Fruit fly (Drosophila melanogaster) whole organism, embryonic: ENCODE measurements around the gene CG46311.
A peak's percentile ranks its signal among the peaks of the same experiment; 100 is the strongest.

ENCODE experiments used
- Abd-B ChIP-seq: fragments of 200-800 bp; sonication (Bioruptor generic); optimal IDR thresholded peaks from 2 replicates; lab custom pipeline; 2018; ENCODE audit warnings: missing biosample characterization, mild to moderate bottlenecking, missing genetic modification characterization, moderate library complexity
- Antp ChIP-seq: fragments of 200-800 bp; sonication (Bioruptor generic); optimal IDR thresholded peaks from 3 replicates; lab custom pipeline; 2016; ENCODE audit warnings: missing biosample characterization, missing genetic modification characterization
- B-H2 ChIP-seq: fragments of 200-800 bp; sonication (Bioruptor generic); optimal IDR thresholded peaks from 2 replicates; lab custom pipeline; 2018; ENCODE audit warnings: missing biosample characterization, mild to moderate bottlenecking, missing genetic modification characterization
- CG10267 ChIP-seq: fragments of 200-800 bp; sonication (Bioruptor generic); optimal IDR thresholded peaks from 2 replicates; lab custom pipeline; 2018; ENCODE audit warnings: missing biosample characterization, mild to moderate bottlenecking, missing genetic modification characterization, moderate library complexity
- CG10462 ChIP-seq: fragments of 200-800 bp; sonication (Bioruptor generic); optimal IDR thresholded peaks from 2 replicates; lab custom pipeline; 2016; ENCODE audit warnings: missing biosample characterization, missing genetic modification characterization
- CG15479 ChIP-seq: fragments of 200-800 bp; sonication (Bioruptor generic); optimal IDR thresholded peaks from 3 replicates; lab custom pipeline; 2019; ENCODE audit warnings: missing biosample characterization, mild to moderate bottlenecking, missing genetic modification characterization, moderate library complexity
- CG30020 ChIP-seq: fragments of 200-800 bp; optimal IDR thresholded peaks from 2 replicates; lab custom pipeline; 2019; ENCODE audit warnings: missing biosample characterization, mild to moderate bottlenecking, missing genetic modification characterization, moderate library complexity
- CG31365 ChIP-seq: fragments of 200-800 bp; sonication (Bioruptor generic); optimal IDR thresholded peaks from 2 replicates; lab custom pipeline; 2018; ENCODE audit warnings: missing biosample characterization, mild to moderate bottlenecking, missing genetic modification characterization
- CG32767 ChIP-seq: fragments of 200-800 bp; sonication (Bioruptor generic); IDR thresholded peaks from 2 replicates; pipeline ENCODE4 v1.3.6; 2022; ENCODE audit warnings: missing biosample characterization, missing genetic modification characterization
- CG4617 ChIP-seq: fragments of 200-800 bp; sonication (Bioruptor generic); optimal IDR thresholded peaks from 3 replicates; lab custom pipeline; 2016; ENCODE audit warnings: missing biosample characterization, missing genetic modification characterization, borderline replicate concordance
- CG6765 ChIP-seq: fragments of 200-800 bp; sonication (Bioruptor generic); optimal IDR thresholded peaks from 3 replicates; lab custom pipeline; 2017; ENCODE audit warnings: missing biosample characterization, mild to moderate bottlenecking, missing genetic modification characterization
- CG7271 ChIP-seq: fragments of 200-800 bp; sonication (Bioruptor generic); optimal IDR thresholded peaks from 2 replicates; lab custom pipeline; 2018; ENCODE audit warnings: missing biosample characterization, mild to moderate bottlenecking, missing genetic modification characterization, moderate library complexity
- CG7372 ChIP-seq: fragments of 200-800 bp; sonication (Bioruptor generic); IDR thresholded peaks from 2 replicates; pipeline ENCODE4 v1.3.6; 2022; ENCODE audit warnings: missing biosample characterization, missing genetic modification characterization
- CG9876 ChIP-seq: fragments of 200-800 bp; sonication (Bioruptor generic); optimal IDR thresholded peaks from 2 replicates; lab custom pipeline; 2016; ENCODE audit warnings: missing biosample characterization, missing genetic modification characterization
- Chrac-16 ChIP-seq: fragments of 200-800 bp; sonication (Bioruptor generic); optimal IDR thresholded peaks from 3 replicates; lab custom pipeline; 2016; ENCODE audit warnings: missing biosample characterization, missing genetic modification characterization
- Dbx ChIP-seq: fragments of 200-800 bp; sonication (Bioruptor generic); IDR thresholded peaks from 3 replicates; pipeline ENCODE4 v1.3.6; 2022; ENCODE audit warnings: missing biosample characterization, missing genetic modification characterization
- Ets97D ChIP-seq: fragments of 200-800 bp; sonication (Bioruptor generic); optimal IDR thresholded peaks from 3 replicates; lab custom pipeline; 2016; ENCODE audit warnings: missing biosample characterization, missing genetic modification characterization
- Hey ChIP-seq: fragments of 200-800 bp; sonication (Bioruptor generic); optimal IDR thresholded peaks from 3 replicates; lab custom pipeline; 2018; ENCODE audit warnings: missing biosample characterization, mild to moderate bottlenecking, missing genetic modification characterization
- HmgD ChIP-seq: fragments of 200-800 bp; sonication (Bioruptor generic); optimal IDR thresholded peaks from 3 replicates; lab custom pipeline; 2016; ENCODE audit warnings: missing biosample characterization, missing genetic modification characterization
- Kr ChIP-seq: fragments of 200-800 bp; sonication (Bioruptor generic); optimal IDR thresholded peaks from 2 replicates; lab custom pipeline; 2017; ENCODE audit warnings: missing biosample characterization, mild to moderate bottlenecking, missing genetic modification characterization
- Oli ChIP-seq: fragments of 200-800 bp; sonication (Bioruptor generic); optimal IDR thresholded peaks from 2 replicates; lab custom pipeline; 2018; ENCODE audit warnings: missing biosample characterization, mild to moderate bottlenecking, missing genetic modification characterization, moderate library complexity
- Sox100B ChIP-seq: fragments of 200-800 bp; sonication (Bioruptor generic); optimal IDR thresholded peaks from 3 replicates; lab custom pipeline; 2018; ENCODE audit warnings: missing biosample characterization, mild to moderate bottlenecking, missing genetic modification characterization
- Xbp1 ChIP-seq: fragments of 200-800 bp; sonication (Bioruptor generic); optimal IDR thresholded peaks from 3 replicates; lab custom pipeline; 2016; ENCODE audit warnings: missing biosample characterization, mild to moderate bottlenecking, missing genetic modification characterization
- ap ChIP-seq: fragments of 200-800 bp; sonication (Bioruptor generic); IDR thresholded peaks from 2 replicates; pipeline ENCODE4 v1.3.6; 2022; ENCODE audit warnings: missing biosample characterization, missing genetic modification characterization
- bowl ChIP-seq: fragments of 200-800 bp; sonication (Bioruptor generic); IDR thresholded peaks from 2 replicates; pipeline ENCODE4 v1.3.6; 2022; ENCODE audit warnings: missing biosample characterization, missing genetic modification characterization
- chif ChIP-seq, 2 experiments: fragments of 200-800 bp; sonication (Bioruptor generic); optimal IDR thresholded peaks; 3 replicates each; lab custom pipeline; 2016; ENCODE audit warnings: missing biosample characterization in 2 of 2, missing genetic modification characterization in 2 of 2
- crol ChIP-seq: fragments of 200-800 bp; sonication (Bioruptor generic); IDR thresholded peaks from 2 replicates; pipeline ENCODE4 v1.3.6; 2022; ENCODE audit warnings: missing biosample characterization, missing genetic modification characterization
- exex ChIP-seq: fragments of 200-800 bp; sonication (Bioruptor generic); optimal IDR thresholded peaks from 4 replicates; lab custom pipeline; 2018; ENCODE audit warnings: missing biosample characterization, mild to moderate bottlenecking, missing genetic modification characterization, moderate library complexity
- gsb-n ChIP-seq: fragments of 200-800 bp; sonication (Bioruptor generic); optimal IDR thresholded peaks from 3 replicates; lab custom pipeline; 2018; ENCODE audit warnings: missing biosample characterization, mild to moderate bottlenecking, missing genetic modification characterization
- insv ChIP-seq, 2 experiments: fragments of 200-800 bp; sonication (Bioruptor generic); optimal IDR thresholded peaks; 3 replicates each; lab custom pipeline; 2016 to 2018; ENCODE audit warnings: missing biosample characterization in 2 of 2, missing genetic modification characterization in 2 of 2
- lab ChIP-seq: fragments of 200-800 bp; sonication (Bioruptor generic); optimal IDR thresholded peaks from 3 replicates; lab custom pipeline; 2017; ENCODE audit warnings: missing biosample characterization, missing genetic modification characterization, mild to moderate bottlenecking, moderate library complexity, missing genetic modification reagents
- lbe ChIP-seq: fragments of 200-800 bp; sonication (Bioruptor generic); optimal IDR thresholded peaks from 2 replicates; lab custom pipeline; 2016; ENCODE audit warnings: missing biosample characterization, mild to moderate bottlenecking, missing genetic modification characterization
- lmd ChIP-seq: fragments of 200-800 bp; sonication (Bioruptor generic); IDR thresholded peaks from 2 replicates; pipeline ENCODE4 v1.3.6; 2022; ENCODE audit warnings: missing biosample characterization, missing genetic modification characterization
- mirr ChIP-seq: fragments of 200-800 bp; sonication (Bioruptor generic); optimal IDR thresholded peaks from 3 replicates; lab custom pipeline; 2018; ENCODE audit warnings: missing biosample characterization, mild to moderate bottlenecking, missing genetic modification characterization
- odd ChIP-seq: fragments of 200-800 bp; sonication (Bioruptor generic); optimal IDR thresholded peaks from 2 replicates; lab custom pipeline; 2017; ENCODE audit warnings: missing biosample characterization, mild to moderate bottlenecking, missing genetic modification characterization
- pfk ChIP-seq: fragments of 200-800 bp; sonication (Bioruptor generic); optimal IDR thresholded peaks from 2 replicates; lab custom pipeline; 2018; ENCODE audit warnings: missing biosample characterization, mild to moderate bottlenecking, missing genetic modification characterization, moderate library complexity
- ro ChIP-seq: fragments of 200-800 bp; sonication (Bioruptor generic); IDR thresholded peaks from 2 replicates; pipeline ENCODE4 v1.3.6; 2022; ENCODE audit warnings: missing biosample characterization, missing genetic modification characterization
- sisA ChIP-seq: fragments of 200-800 bp; sonication (Bioruptor generic); IDR thresholded peaks from 2 replicates; pipeline ENCODE4 v1.3.6; 2022; ENCODE audit warnings: missing biosample characterization, missing genetic modification characterization
- trem ChIP-seq: fragments of 200-800 bp; optimal IDR thresholded peaks from 3 replicates; lab custom pipeline; 2019; ENCODE audit warnings: missing biosample characterization, mild to moderate bottlenecking, missing genetic modification characterization, moderate library complexity
- trh ChIP-seq: fragments of 200-800 bp; sonication (Bioruptor generic); optimal IDR thresholded peaks from 2 replicates; lab custom pipeline; 2016; ENCODE audit warnings: missing biosample characterization, missing genetic modification characterization
- tx ChIP-seq: fragments of 200-800 bp; sonication (Bioruptor generic); optimal IDR thresholded peaks from 2 replicates; lab custom pipeline; 2016; ENCODE audit warnings: missing biosample characterization, missing genetic modification characterization
- zen2 ChIP-seq: fragments of 200-800 bp; sonication (Bioruptor generic); IDR thresholded peaks from 3 replicates; pipeline ENCODE4 v1.3.6; 2022; ENCODE audit warnings: missing biosample characterization, missing genetic modification characterization; ENCODE audit not compliant: partially characterized antibody
- zfh1 ChIP-seq: fragments of 200-800 bp; sonication (Bioruptor generic); IDR thresholded peaks from 3 replicates; pipeline ENCODE4 v1.3.6; 2022; ENCODE audit warnings: missing biosample characterization, missing genetic modification characterization
- zfh2 ChIP-seq: fragments of 200-800 bp; sonication (Bioruptor generic); optimal IDR thresholded peaks from 2 replicates; lab custom pipeline; 2016; ENCODE audit warnings: missing biosample characterization, missing genetic modification characterization

Gene CG46311

dm6 chrX:13572382-13572781, 8.8 kb downstream of the CG46311 start (continued):
- TF ChIP-seq zfh1 (GFP tag; lab: Robert Waterston, UW) (peak; percentile 57; the same call in 2 of the 3 replicates), CG7271 (tag; lab: Kevin White, UChicago) (no peak), Sox100B (GFP tag; lab: Kevin White, UChicago) (peak; percentile 58), B-H2 (GFP tag; lab: Kevin White, UChicago) (no peak), crol (GFP tag; lab: Robert Waterston, UW) (no peak), CG10267 (peak; percentile 47), sisA (GFP tag; lab: Robert Waterston, UW) (peak; percentile 24; the same call in 1 of the 2 replicates), zfh2 (GFP tag; lab: Kevin White, UChicago) (peak; percentile 14), Chrac-16 (GFP tag; lab: Kevin White, UChicago) (peak; percentile 33), CG32767 (0 out of 2 replicates have a peak, but pooled peaks have one; percentile 29), ro (GFP tag; lab: Robert Waterston, UW) (no peak), insv (GFP tag; optimal IDR thresholded peaks at IDR 0.05; lab: Kevin White, UChicago) (no peak), Oli (tag; lab: Kevin White, UChicago) (peak; percentile 77), ap (0 out of 2 replicates have a peak, but pooled peaks have one; percentile 18), pfk (GFP tag; lab: Kevin White, UChicago) (no peak), CG4617 (GFP tag; lab: Kevin White, UChicago) (no peak), Dbx (GFP tag; lab: Robert Waterston, UW) (peak; percentile 58; the same call in 2 of the 3 replicates), chif (GFP tag; optimal IDR thresholded peaks at IDR 0.05; lab: Kevin White, UChicago) (peak; percentile 48 to 65), trem (tag; lab: Kevin White, UChicago) (peak; percentile 23), Kr (GFP tag; lab: Kevin White, UChicago) (no peak), CG15479 (no peak), trh (no peak), bowl (GFP tag; lab: Robert Waterston, UW) (no peak), odd (GFP tag; lab: Kevin White, UChicago) (peak; percentile 1)

- TF ChIP-seq lmd (GFP tag; lab: Robert Waterston, UW) (no peak), zen2 (GFP tag; lab: Robert Waterston, UW) (no peak), CG6765 (GFP tag; lab: Kevin White, UChicago) (no peak), exex (tag; lab: Kevin White, UChicago) (peak; percentile 62), CG31365 (tag; lab: Kevin White, UChicago) (no peak), lab (GFP tag; lab: Kevin White, UChicago) (peak; percentile 66), mirr (GFP tag; lab: Kevin White, UChicago) (peak; percentile 24), CG30020 (tag; lab: Kevin White, UChicago) (no peak), Hey (no peak), tx (GFP tag; lab: Kevin White, UChicago) (no peak), CG7372 (no peak), HmgD (GFP tag; lab: Kevin White, UChicago) (no peak), CG10462 (GFP tag; lab: Kevin White, UChicago) (no peak), Ets97D (GFP tag; lab: Kevin White, UChicago) (no peak), Xbp1 (GFP tag; lab: Kevin White, UChicago) (no peak), CG9876 (GFP tag; lab: Kevin White, UChicago) (no peak), gsb-n (tag; lab: Kevin White, UChicago) (no peak), Antp (no peak), lbe (GFP tag; lab: Kevin White, UChicago) (no peak), Abd-B (GFP tag; lab: Kevin White, UChicago) (no peak)
Observed at dm6 chrX:13579322-13579721, 15.7 kb downstream of the CG46311 start.
